Worm (Caenorhabditis elegans) whole organism, L2 larva: ENCODE measurements around the gene ssp-36.

Source experiments
- ama-1 ChIP-seq: fragments of 150-350 bp; optimal IDR thresholded peaks from 2 replicates; lab custom pipeline; 2018; ENCODE audit warnings: inconsistent platforms
- blmp-1 ChIP-seq: sonication (generic microtip); optimal IDR thresholded peaks from 2 replicates; lab custom pipeline; 2017; ENCODE audit warnings: missing genetic modification characterization, mild to moderate bottlenecking, missing compliant biosample characterization, antibody characterized with exemption, moderate library complexity; ENCODE audit not compliant: insufficient read depth
- ceh-82 ChIP-seq: fragments of 150-350 bp; optimal IDR thresholded peaks from 2 replicates; lab custom pipeline; 2014; ENCODE audit warnings: missing biosample characterization, missing genetic modification characterization
- elt-3 ChIP-seq: sonication (generic microtip); optimal IDR thresholded peaks from 2 replicates; lab custom pipeline; 2017; ENCODE audit warnings: missing biosample characterization, missing genetic modification characterization
- lsy-2 ChIP-seq, 2 experiments: fragments of 150-350 bp in 1 of 2; sonication (generic microtip) in 1 of 2; optimal IDR thresholded peaks; 2 replicates each; lab custom pipeline; 2014 to 2017; ENCODE audit warnings: missing biosample characterization in 2 of 2, missing genetic modification characterization in 2 of 2
- nhr-12 ChIP-seq: fragments of 150-350 bp; optimal IDR thresholded peaks from 2 replicates; lab custom pipeline; 2014; ENCODE audit warnings: missing biosample characterization, missing genetic modification characterization
- nhr-23 ChIP-seq: fragments of 150-350 bp; optimal IDR thresholded peaks from 2 replicates; lab custom pipeline; 2014; ENCODE audit warnings: missing biosample characterization, missing genetic modification reagents, missing genetic modification characterization
- nhr-6 ChIP-seq: fragments of 150-350 bp; optimal IDR thresholded peaks from 2 replicates; lab custom pipeline; 2014; ENCODE audit warnings: missing biosample characterization, missing genetic modification characterization
- nhr-77 ChIP-seq: fragments of 150-350 bp; optimal IDR thresholded peaks from 2 replicates; lab custom pipeline; 2014; ENCODE audit warnings: missing biosample characterization, missing genetic modification characterization
- skn-1 ChIP-seq: sonication (generic microtip); optimal IDR thresholded peaks from 2 replicates; lab custom pipeline; 2017; ENCODE audit warnings: missing biosample characterization, missing genetic modification characterization
- zag-1 ChIP-seq: fragments of 150-350 bp; optimal IDR thresholded peaks from 2 replicates; lab custom pipeline; 2014; ENCODE audit warnings: missing biosample characterization, missing genetic modification characterization
- ztf-11 ChIP-seq: sonication (generic microtip); optimal IDR thresholded peaks from 2 replicates; lab custom pipeline; 2017; ENCODE audit warnings: missing biosample characterization, missing genetic modification characterization
- ztf-4 ChIP-seq: fragments of 150-350 bp; optimal IDR thresholded peaks from 2 replicates; lab custom pipeline; 2014; ENCODE audit warnings: missing biosample characterization, missing genetic modification characterization

DNA sequence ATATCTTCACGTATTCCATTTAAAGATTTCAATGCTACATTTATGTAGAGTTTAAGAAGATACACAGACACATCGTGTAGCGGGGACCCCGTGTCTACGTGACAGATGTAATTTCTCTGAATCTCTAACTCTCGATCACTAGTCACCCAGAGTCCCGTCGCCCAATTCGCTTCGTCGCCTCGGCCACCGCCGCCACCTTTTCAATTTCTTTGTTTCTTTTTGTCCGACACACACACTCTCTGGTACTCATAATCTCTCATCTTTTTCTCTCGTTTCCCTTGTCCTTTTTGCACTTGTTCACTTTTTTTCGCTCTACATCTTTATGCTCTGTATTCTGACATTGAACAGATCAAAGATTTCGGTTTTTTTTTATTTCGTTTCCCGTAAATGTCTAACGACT lies 47.8 kb downstream of the ssp-36 start:
- no peak for TF ChIP-seq nhr-12
- TF ChIP-seq ceh-82 = no peak
- TF ChIP-seq elt-3 (tag; lab: Kevin White, UChicago) = no peak
- no peak for TF ChIP-seq nhr-23 (tag; lab: Kevin White, UChicago)
- peak; percentile 49 for TF ChIP-seq blmp-1
- peak; percentile 48 for TF ChIP-seq zag-1 (tag; lab: Kevin White, UChicago)
- no peak for TF ChIP-seq ztf-11
- TF ChIP-seq nhr-77 (tag; lab: Kevin White, UChicago) = no peak
- TF ChIP-seq skn-1 (tag; lab: Kevin White, UChicago) = no peak
- peak; percentile 41 for TF ChIP-seq ama-1 (lab: Kevin White, UChicago)
- TF ChIP-seq ztf-4 = peak; percentile 23
- peak; percentile 8 to 65 for TF ChIP-seq lsy-2 (tag; optimal IDR thresholded peaks at IDR 0.05; lab: Kevin White, UChicago)
- TF ChIP-seq nhr-6 (tag; lab: Kevin White, UChicago) = peak; percentile 9
